Worm (Caenorhabditis elegans) whole organism, young adult: ENCODE data around the gene R05H5.7.

Experiments used
- B0261.1 ChIP-seq: sonication (generic microtip); optimal IDR thresholded peaks from 2 replicates; lab custom pipeline; 2016; ENCODE audit warnings: mild to moderate bottlenecking, missing genetic modification characterization, moderate library complexity, missing compliant biosample characterization
- C06A6.2 ChIP-seq: fragments of 200-800 bp; sonication (Bioruptor generic); conservative IDR thresholded peaks from 2 replicates; pipeline ENCODE4 v1.3.6; 2022; ENCODE audit warnings: missing genetic modification characterization, missing compliant biosample characterization
- F22D6.2 ChIP-seq: sonication (generic microtip); optimal IDR thresholded peaks from 2 replicates; lab custom pipeline; 2016; ENCODE audit warnings: mild to moderate bottlenecking, missing genetic modification characterization, missing compliant biosample characterization
- F23B12.7 ChIP-seq: sonication (generic microtip); optimal IDR thresholded peaks from 2 replicates; lab custom pipeline; 2017; ENCODE audit warnings: missing genetic modification characterization, mild to moderate bottlenecking, missing compliant biosample characterization, antibody characterized with exemption, moderate library complexity; ENCODE audit not compliant: insufficient read depth
- F33H1.4 ChIP-seq: fragments of 200-800 bp; sonication (Bioruptor generic); IDR thresholded peaks from 2 replicates; pipeline ENCODE4 v1.3.6; 2022; ENCODE audit warnings: missing genetic modification reagents, missing genetic modification characterization, missing compliant biosample characterization
- F39B2.1 ChIP-seq: fragments of 200-800 bp; sonication (Bioruptor generic); IDR thresholded peaks from 2 replicates; pipeline ENCODE4 v1.3.6; 2022; ENCODE audit warnings: missing genetic modification reagents, missing genetic modification characterization, missing compliant biosample characterization
- F49E8.2 ChIP-seq: sonication (generic microtip); optimal IDR thresholded peaks from 3 replicates; lab custom pipeline; 2017; ENCODE audit warnings: missing genetic modification characterization, mild to moderate bottlenecking, missing compliant biosample characterization, antibody characterized with exemption, moderate library complexity; ENCODE audit not compliant: insufficient read depth
- F52B5.7 ChIP-seq: sonication (generic microtip); optimal IDR thresholded peaks from 2 replicates; lab custom pipeline; 2016; ENCODE audit warnings: mild to moderate bottlenecking, missing genetic modification characterization, missing compliant biosample characterization
- T26A5.8 ChIP-seq: sonication (generic microtip); optimal IDR thresholded peaks from 2 replicates; lab custom pipeline; 2016; ENCODE audit warnings: missing genetic modification characterization, missing compliant biosample characterization
- Y56A3A.18 ChIP-seq: fragments of 200-800 bp; sonication (Bioruptor generic); IDR thresholded peaks from 2 replicates; pipeline ENCODE4 v1.3.6; 2022; ENCODE audit warnings: missing genetic modification reagents, missing genetic modification characterization, missing compliant biosample characterization
- Y67H2A.10 ChIP-seq: fragments of 200-800 bp; sonication (Bioruptor generic); conservative IDR thresholded peaks from 2 replicates; pipeline ENCODE4 v1.3.6; 2022; ENCODE audit warnings: missing genetic modification reagents, missing genetic modification characterization, missing compliant biosample characterization
- Y95B8A.8 ChIP-seq: fragments of 200-800 bp; sonication (Bioruptor generic); IDR thresholded peaks from 2 replicates; pipeline ENCODE4 v1.3.6; 2022; ENCODE audit warnings: missing genetic modification reagents, missing genetic modification characterization, missing compliant biosample characterization
- akir-1 ChIP-seq: fragments of 200-800 bp; sonication (Bioruptor generic); optimal IDR thresholded peaks from 2 replicates; lab custom pipeline; 2018; ENCODE audit warnings: mild to moderate bottlenecking, missing genetic modification characterization, moderate library complexity, missing compliant biosample characterization
- aptf-2 ChIP-seq: fragments of 200-800 bp; sonication (Bioruptor generic); conservative IDR thresholded peaks from 2 replicates; pipeline ENCODE4 v1.3.6; 2022; ENCODE audit warnings: missing genetic modification reagents, missing genetic modification characterization, missing compliant biosample characterization
- attf-5 ChIP-seq: fragments of 200-800 bp; sonication (Bioruptor generic); optimal IDR thresholded peaks from 2 replicates; lab custom pipeline; 2018; ENCODE audit warnings: mild to moderate bottlenecking, missing genetic modification characterization, missing compliant biosample characterization
- attf-6 ChIP-seq: fragments of 200-800 bp; sonication (Bioruptor generic); IDR thresholded peaks from 2 replicates; pipeline ENCODE4 v1.3.6; 2022; ENCODE audit warnings: missing genetic modification reagents, missing genetic modification characterization, missing compliant biosample characterization
- ceh-100 ChIP-seq: fragments of 200-800 bp; sonication (Bioruptor generic); IDR thresholded peaks from 2 replicates; pipeline ENCODE4 v1.3.6; 2022; ENCODE audit warnings: missing genetic modification reagents, missing genetic modification characterization, missing compliant biosample characterization
- ceh-91 ChIP-seq: fragments of 200-800 bp; sonication (Bioruptor generic); IDR thresholded peaks from 2 replicates; pipeline ENCODE4 v1.3.6; 2022; ENCODE audit warnings: missing genetic modification reagents, missing genetic modification characterization, missing compliant biosample characterization
- chd-7 ChIP-seq: sonication (generic microtip); optimal IDR thresholded peaks from 2 replicates; lab custom pipeline; 2016; ENCODE audit warnings: mild to moderate bottlenecking, missing genetic modification characterization, moderate library complexity, missing compliant biosample characterization
- dpff-1 ChIP-seq: sonication (generic microtip); optimal IDR thresholded peaks from 2 replicates; lab custom pipeline; 2017; ENCODE audit warnings: mild to moderate bottlenecking, missing genetic modification characterization, missing compliant biosample characterization
- dpl-1 ChIP-seq: fragments of 150-350 bp; optimal IDR thresholded peaks from 2 replicates; lab custom pipeline; 2014; ENCODE audit warnings: missing biosample characterization, missing genetic modification reagents, missing genetic modification characterization
- him-1 ChIP-seq: sonication (generic microtip); optimal IDR thresholded peaks from 2 replicates; lab custom pipeline; 2016; ENCODE audit warnings: missing genotype, missing genetic modification reagents, missing genetic modification characterization, missing compliant biosample characterization
- hrde-1 ChIP-seq: sonication (generic microtip); optimal IDR thresholded peaks from 2 replicates; lab custom pipeline; 2016; ENCODE audit warnings: missing genetic modification characterization, mild to moderate bottlenecking, missing compliant biosample characterization, moderate library complexity, missing genotype, missing genetic modification reagents, borderline replicate concordance
- hsf-1 ChIP-seq: fragments of 200-800 bp; sonication (Bioruptor generic); IDR thresholded peaks from 2 replicates; pipeline ENCODE4 v1.3.6; 2022; ENCODE audit warnings: missing genetic modification reagents, missing genetic modification characterization, missing compliant biosample characterization
- lin-26 ChIP-seq: fragments of 200-800 bp; sonication (Bioruptor generic); IDR thresholded peaks from 2 replicates; pipeline ENCODE4 v1.3.6; 2022; ENCODE audit warnings: missing genetic modification reagents, missing genetic modification characterization, missing compliant biosample characterization
- lin-40 ChIP-seq: sonication (generic microtip); optimal IDR thresholded peaks from 2 replicates; lab custom pipeline; 2016; ENCODE audit warnings: missing genetic modification characterization, mild to moderate bottlenecking, missing compliant biosample characterization, missing genotype, missing genetic modification reagents
- lir-1 ChIP-seq: fragments of 200-800 bp; sonication (Bioruptor generic); conservative IDR thresholded peaks from 2 replicates; pipeline ENCODE4 v1.3.6; 2022; ENCODE audit warnings: missing genetic modification reagents, missing genetic modification characterization, missing compliant biosample characterization
- lsl-1 ChIP-seq: fragments of 200-800 bp; sonication (Bioruptor generic); optimal IDR thresholded peaks from 2 replicates; lab custom pipeline; 2018; ENCODE audit warnings: mild to moderate bottlenecking, missing genetic modification characterization, moderate library complexity, missing compliant biosample characterization
- madf-10 ChIP-seq: sonication (generic microtip); optimal IDR thresholded peaks from 2 replicates; lab custom pipeline; 2016; ENCODE audit warnings: mild to moderate bottlenecking, missing genetic modification characterization, missing compliant biosample characterization
- madf-3 ChIP-seq: fragments of 200-800 bp; sonication (Bioruptor generic); IDR thresholded peaks from 2 replicates; pipeline ENCODE4 v1.3.6; 2022; ENCODE audit warnings: missing genetic modification reagents, missing genetic modification characterization, missing compliant biosample characterization
- madf-8 ChIP-seq: fragments of 200-800 bp; sonication (Bioruptor generic); conservative IDR thresholded peaks from 2 replicates; pipeline ENCODE4 v1.3.6; 2022; ENCODE audit warnings: missing genetic modification reagents, missing genetic modification characterization, missing compliant biosample characterization
- mcd-1 ChIP-seq: fragments of 200-800 bp; sonication (Bioruptor generic); IDR thresholded peaks from 2 replicates; pipeline ENCODE4 v1.3.6; 2022; ENCODE audit warnings: missing genetic modification reagents, missing genetic modification characterization, missing compliant biosample characterization
- nfyb-1 ChIP-seq: fragments of 200-800 bp; sonication (Bioruptor generic); IDR thresholded peaks from 2 replicates; pipeline ENCODE4 v1.3.6; 2022; ENCODE audit warnings: missing genetic modification reagents, missing genetic modification characterization, missing compliant biosample characterization
- nhr-80 ChIP-seq: sonication (generic microtip); optimal IDR thresholded peaks from 2 replicates; lab custom pipeline; 2016; ENCODE audit warnings: missing genetic modification characterization, missing compliant biosample characterization
- rcor-1 ChIP-seq: fragments of 200-800 bp; sonication (Bioruptor generic); IDR thresholded peaks from 2 replicates; pipeline ENCODE4 v1.3.6; 2022; ENCODE audit warnings: missing genetic modification reagents, missing genetic modification characterization, missing compliant biosample characterization
- rec-8 ChIP-seq, 2 experiments: sonication (generic microtip); optimal IDR thresholded peaks; 2 replicates each; lab custom pipeline; 2016; ENCODE audit warnings: mild to moderate bottlenecking in 2 of 2, missing genetic modification characterization in 2 of 2, missing genetic modification reagents in 2 of 2, missing genotype in 2 of 2, missing biosample characterization in 1 of 2, missing compliant biosample characterization in 1 of 2, moderate library complexity in 1 of 2
- rpc-1 ChIP-seq, 2 experiments: fragments of 150-350 bp in 1 of 2; sonication (generic microtip) in 1 of 2; optimal IDR thresholded peaks; 2 replicates each; lab custom pipeline; 2014 to 2018; ENCODE audit warnings: missing biosample characterization in 1 of 2, missing genetic modification characterization in 1 of 2, missing genetic modification reagents in 1 of 2, missing genotype in 1 of 2
- snpc-1.1 ChIP-seq: sonication (generic microtip); optimal IDR thresholded peaks from 2 replicates; lab custom pipeline; 2017; ENCODE audit warnings: missing genetic modification characterization, mild to moderate bottlenecking, missing compliant biosample characterization, antibody characterized with exemption, moderate library complexity, missing genotype, missing genetic modification reagents; ENCODE audit not compliant: insufficient read depth
- somi-1 ChIP-seq: fragments of 200-800 bp; sonication (Bioruptor generic); optimal IDR thresholded peaks from 2 replicates; lab custom pipeline; 2018; ENCODE audit warnings: mild to moderate bottlenecking, missing genetic modification characterization, missing compliant biosample characterization
- sptf-2 ChIP-seq: fragments of 200-800 bp; sonication (Bioruptor generic); optimal IDR thresholded peaks from 2 replicates; lab custom pipeline; 2018; ENCODE audit warnings: mild to moderate bottlenecking, missing genetic modification characterization, missing compliant biosample characterization
- tbp1 ChIP-seq: fragments of 200-800 bp; sonication (Bioruptor generic); optimal IDR thresholded peaks from 2 replicates; lab custom pipeline; 2018; ENCODE audit warnings: mild to moderate bottlenecking, missing genetic modification characterization, missing compliant biosample characterization
- tbx-9 ChIP-seq: sonication (generic microtip); optimal IDR thresholded peaks from 2 replicates; lab custom pipeline; 2016; ENCODE audit warnings: borderline replicate concordance, missing genetic modification characterization, inconsistent platforms, missing compliant biosample characterization
- ztf-18 ChIP-seq: sonication (generic microtip); optimal IDR thresholded peaks from 2 replicates; lab custom pipeline; 2016; ENCODE audit warnings: missing genotype, mild to moderate bottlenecking, missing genetic modification characterization, missing compliant biosample characterization
- ztf-25 ChIP-seq: fragments of 200-800 bp; sonication (Bioruptor generic); IDR thresholded peaks from 2 replicates; pipeline ENCODE4 v1.3.6; 2022; ENCODE audit warnings: missing genetic modification reagents, missing genetic modification characterization, missing compliant biosample characterization
- ztf-3 ChIP-seq: fragments of 200-800 bp; sonication (Bioruptor generic); optimal IDR thresholded peaks from 2 replicates; lab custom pipeline; 2018; ENCODE audit warnings: mild to moderate bottlenecking, missing genetic modification characterization, missing compliant biosample characterization
- ztf-6 ChIP-seq: fragments of 200-800 bp; sonication (Bioruptor generic); IDR thresholded peaks from 2 replicates; pipeline ENCODE4 v1.3.6; 2022; ENCODE audit warnings: missing genetic modification reagents, missing genetic modification characterization, missing compliant biosample characterization

The R05H5.7 gene

DNA sequence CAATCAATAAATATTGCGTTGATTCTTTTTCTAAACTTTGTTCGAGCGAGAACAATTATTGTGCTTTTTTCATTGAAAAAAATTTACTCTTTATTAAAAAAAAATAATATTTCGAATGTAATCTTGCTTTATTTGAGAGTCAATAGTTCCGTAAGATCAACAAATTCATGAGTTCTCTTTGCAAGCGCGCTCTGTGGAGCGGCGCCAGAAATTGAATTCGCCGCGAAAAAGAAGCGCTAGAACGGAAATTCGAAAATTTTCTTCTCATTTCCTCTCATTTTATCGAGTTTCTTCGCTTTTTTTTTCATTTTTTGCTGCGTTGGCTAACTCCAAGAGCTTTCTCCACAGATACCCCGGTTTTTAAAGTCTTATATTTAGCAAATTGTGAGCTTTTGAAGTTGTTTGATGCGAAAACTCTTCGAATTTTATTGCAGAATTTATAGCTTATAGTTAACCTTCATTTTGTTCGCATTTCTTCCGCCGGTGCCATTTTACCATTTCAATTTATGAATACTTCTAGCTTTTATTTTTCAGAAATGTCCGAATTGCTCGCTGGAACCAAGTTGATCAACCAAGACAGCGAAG is 4.9 kb downstream of the R05H5.7 start, which contains the start of gene R05H5.3:
R05H5.3 (plus strand) TSS at position 535 of the 585 bp plus-strand sequence.
- TF ChIP-seq hsf-1 (GFP tag; lab: Robert Waterston, UW) (peak; percentile 55; the same call in 1 of the 2 replicates), nhr-80 (peak; percentile 24), F52B5.7 (tag; lab: Kevin White, UChicago) (no peak), madf-3 (GFP tag; lab: Robert Waterston, UW) (peak; percentile 82), lsl-1 (GFP tag; lab: Kevin White, UChicago) (peak; percentile 80), ceh-91 (GFP tag; lab: Robert Waterston, UW) (peak; percentile 94), Y95B8A.8 (peak; percentile 75), rec-8 (tag; optimal IDR thresholded peaks at IDR 0.05; lab: Kevin White, UChicago) (peak in 1 of 2 experiments; percentile 14), F49E8.2 (tag; lab: Kevin White, UChicago) (peak; percentile 74), lir-1 (GFP tag; lab: Robert Waterston, UW) (peak; percentile 62; the same call in 1 of the 2 replicates), F39B2.1 (GFP tag; lab: Robert Waterston, UW) (no peak), ztf-6 (GFP tag; lab: Robert Waterston, UW) (0 out of 2 replicates have a peak, but pooled peaks have one; percentile 36), F23B12.7 (peak; percentile 79), aptf-2 (0 out of 2 replicates have a peak, but pooled peaks have one; percentile 56), madf-8 (GFP tag; lab: Robert Waterston, UW) (peak; percentile 91), snpc-1.1 (tag; lab: Kevin White, UChicago) (peak; percentile 54), tbx-9 (tag; lab: Kevin White, UChicago) (no peak), Y67H2A.10 (GFP tag; lab: Robert Waterston, UW) (peak; percentile 68), mcd-1 (GFP tag; lab: Robert Waterston, UW) (peak; percentile 90), Y56A3A.18 (GFP tag; lab: Robert Waterston, UW) (no peak), C06A6.2 (GFP tag; lab: Robert Waterston, UW) (no peak), dpff-1 (tag; lab: Kevin White, UChicago) (no peak), rcor-1 (GFP tag; lab: Robert Waterston, UW) (no peak; the same call in 1 of the 2 replicates), somi-1 (GFP tag; lab: Kevin White, UChicago) (no peak), rpc-1 (optimal IDR thresholded peaks at IDR 0.05; lab: Kevin White, UChicago) (no peak), rpc-1 (tag; optimal IDR thresholded peaks at IDR 0.05; lab: Kevin White, UChicago) (no peak), ceh-100 (GFP tag; lab: Robert Waterston, UW) (peak; percentile 94), sptf-2 (GFP tag; lab: Kevin White, UChicago) (no peak), nfyb-1 (GFP tag; lab: Robert Waterston, UW) (0 out of 2 replicates have a peak, but pooled peaks have one; percentile 19), attf-5 (GFP tag; lab: Kevin White, UChicago) (peak; percentile 76), F22D6.2 (tag; lab: Kevin White, UChicago) (no peak), B0261.1 (tag; lab: Kevin White, UChicago) (no peak), chd-7 (tag; lab: Kevin White, UChicago) (no peak), ztf-18 (peak; percentile 58), him-1 (tag; lab: Kevin White, UChicago) (peak; percentile 74), F33H1.4 (GFP tag; lab: Robert Waterston, UW) (peak; percentile 79), tbp1 (peak; percentile 57), hrde-1 (tag; lab: Kevin White, UChicago) (no peak), akir-1 (GFP tag; lab: Kevin White, UChicago) (no peak), dpl-1 (GFP tag; lab: Kevin White, UChicago) (peak; percentile 91), ztf-3 (GFP tag; lab: Kevin White, UChicago) (no peak), ztf-25 (GFP tag; lab: Robert Waterston, UW) (peak; percentile 65; the same call in 1 of the 2 replicates), madf-10 (tag; lab: Kevin White, UChicago) (peak; percentile 40), lin-40 (no peak), T26A5.8 (no peak), attf-6 (GFP tag; lab: Robert Waterston, UW) (peak; percentile 49; the same call in 1 of the 2 replicates), lin-26 (GFP tag; lab: Robert Waterston, UW) (no peak)
